Worm (Caenorhabditis elegans) whole organism, L2 larva: Measurements from ENCODE around the gene C16C8.12.

Experiments used
- lin-13 ChIP-seq: fragments of 150-350 bp; optimal IDR thresholded peaks from 2 replicates; lab custom pipeline; 2014; ENCODE audit warnings: missing biosample characterization, missing genetic modification reagents, missing genetic modification characterization
- lin-39 ChIP-seq: fragments of 150-350 bp; optimal IDR thresholded peaks from 2 replicates; lab custom pipeline; 2014; ENCODE audit warnings: missing biosample characterization, missing genetic modification reagents, missing genetic modification characterization
- mdl-1 ChIP-seq, 2 experiments: fragments of 150-350 bp in 1 of 2; sonication (generic microtip) in 1 of 2; optimal IDR thresholded peaks; 2 replicates each; lab custom pipeline; 2017; ENCODE audit warnings: missing biosample characterization in 2 of 2, missing genetic modification characterization in 2 of 2
- nhr-12 ChIP-seq: fragments of 150-350 bp; optimal IDR thresholded peaks from 2 replicates; lab custom pipeline; 2014; ENCODE audit warnings: missing biosample characterization, missing genetic modification characterization
- skn-1 ChIP-seq: sonication (generic microtip); optimal IDR thresholded peaks from 2 replicates; lab custom pipeline; 2017; ENCODE audit warnings: missing biosample characterization, missing genetic modification characterization
- sma-9 ChIP-seq, 2 experiments: fragments of 150-350 bp in 1 of 2; sonication (generic microtip) in 1 of 2; optimal IDR thresholded peaks; 2 replicates each; lab custom pipeline; 2014 to 2016; ENCODE audit warnings: missing genetic modification characterization in 2 of 2, mild to moderate bottlenecking in 1 of 2, missing biosample characterization in 1 of 2, missing compliant biosample characterization in 1 of 2, missing genetic modification reagents in 1 of 2, moderate library complexity in 1 of 2
- snpc-4 ChIP-seq: fragments of 150-350 bp; optimal IDR thresholded peaks from 2 replicates; lab custom pipeline; 2014; ENCODE audit warnings: missing biosample characterization, missing genetic modification characterization
- ztf-1 ChIP-seq: fragments of 200-800 bp; sonication (Bioruptor generic); conservative IDR thresholded peaks from 2 replicates; pipeline ENCODE4 v1.3.6; 2022; ENCODE audit warnings: missing genetic modification characterization, missing compliant biosample characterization
- ztf-11 ChIP-seq: sonication (generic microtip); optimal IDR thresholded peaks from 2 replicates; lab custom pipeline; 2017; ENCODE audit warnings: missing biosample characterization, missing genetic modification characterization
- ztf-4 ChIP-seq: fragments of 150-350 bp; optimal IDR thresholded peaks from 2 replicates; lab custom pipeline; 2014; ENCODE audit warnings: missing biosample characterization, missing genetic modification characterization

DNA sequence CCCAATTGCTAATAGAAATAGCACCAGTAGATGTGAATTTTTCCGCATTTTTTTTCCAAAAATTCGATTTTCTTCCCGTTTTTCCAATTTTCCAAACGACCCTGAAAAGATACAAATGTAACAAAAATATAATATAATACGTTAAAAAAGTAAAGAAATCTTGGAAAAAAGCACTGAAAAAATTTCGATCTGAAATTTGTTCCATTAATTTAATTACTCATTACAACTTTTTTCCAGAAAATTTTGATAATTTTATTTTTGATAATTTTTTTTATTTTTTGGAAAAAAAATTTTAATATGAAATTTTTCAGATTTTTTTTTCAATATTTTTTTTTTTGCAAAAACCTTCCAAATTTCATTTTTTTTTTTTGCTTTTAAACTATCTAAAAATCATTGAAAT lies 16.1 kb upstream of the C16C8.12 start, which contains the start of gene skpo-2:
- no peak for TF ChIP-seq lin-13
- TF ChIP-seq snpc-4 (tag; lab: Kevin White, UChicago), result no peak
- TF ChIP-seq ztf-4 (tag; lab: Kevin White, UChicago), result no peak
- TF ChIP-seq nhr-12 (tag; lab: Kevin White, UChicago), result no peak
- TF ChIP-seq ztf-1 (GFP tag; lab: Robert Waterston, UW), result no peak
- no peak for TF ChIP-seq skn-1
- TF ChIP-seq lin-39 (tag; lab: Kevin White, UChicago), result no peak
- no peak for TF ChIP-seq mdl-1 (tag; optimal IDR thresholded peaks at IDR 0.05; lab: Kevin White, UChicago)
- TF ChIP-seq ztf-11 (tag; lab: Kevin White, UChicago), result no peak
- no peak for TF ChIP-seq sma-9 (GFP tag; optimal IDR thresholded peaks at IDR 0.05; lab: Kevin White, UChicago)
- TF ChIP-seq sma-9 (tag; optimal IDR thresholded peaks at IDR 0.05; lab: Kevin White, UChicago), result no peak
